Worm (Caenorhabditis elegans) whole organism, L1 larva: ENCODE results near the gene natc-2.

Source experiments
- alr-1 ChIP-seq: fragments of 200-800 bp; sonication (Bioruptor generic); optimal IDR thresholded peaks from 2 replicates; lab custom pipeline; 2018; ENCODE audit warnings: borderline replicate concordance, mild to moderate bottlenecking, missing genetic modification characterization, missing compliant biosample characterization
- ama-1 ChIP-seq: fragments of 150-350 bp; optimal IDR thresholded peaks from 2 replicates; lab custom pipeline; 2014
- nhr-84 ChIP-seq: sonication (generic microtip); optimal IDR thresholded peaks from 2 replicates; lab custom pipeline; 2017; ENCODE audit warnings: missing biosample characterization, missing genetic modification characterization

- no peak for TF ChIP-seq ama-1 (lab: Kevin White, UChicago)
- no peak for TF ChIP-seq alr-1
- no peak for TF ChIP-seq nhr-84 (tag; lab: Kevin White, UChicago)
Measured at ce11 chrV:5314104-5314503, 40.2 kb downstream of the natc-2 start, which contains the start of gene C10G8.2.
